Worm (Caenorhabditis elegans) whole organism, early embryonic: ENCODE measurements around the gene Y66D12A.24.

ENCODE experiments used
- B0310.2 ChIP-seq: sonication (generic microtip); optimal IDR thresholded peaks from 2 replicates; lab custom pipeline; 2016; ENCODE audit warnings: mild to moderate bottlenecking, missing genetic modification characterization, missing compliant biosample characterization
- F13C5.2 ChIP-seq: sonication (generic microtip); optimal IDR thresholded peaks from 2 replicates; lab custom pipeline; 2017; ENCODE audit warnings: mild to moderate bottlenecking, missing genetic modification characterization, inconsistent platforms, missing compliant biosample characterization
- aly-1 ChIP-seq: sonication (generic microtip); optimal IDR thresholded peaks from 2 replicates; lab custom pipeline; 2016; ENCODE audit warnings: missing genetic modification characterization, missing compliant biosample characterization
- ama-1 ChIP-seq: fragments of 150-350 bp; optimal IDR thresholded peaks from 2 replicates; lab custom pipeline; 2014
- ceh-36 ChIP-seq: sonication (generic microtip); optimal IDR thresholded peaks from 2 replicates; lab custom pipeline; 2016; ENCODE audit warnings: missing genetic modification characterization, inconsistent platforms, missing compliant biosample characterization
- ets-7 ChIP-seq: sonication (generic microtip); optimal IDR thresholded peaks from 2 replicates; lab custom pipeline; 2016; ENCODE audit warnings: missing genotype, missing genetic modification characterization, missing compliant biosample characterization
- flt-1 ChIP-seq: fragments of 200-800 bp; sonication (Bioruptor generic); IDR thresholded peaks from 2 replicates; pipeline ENCODE4 v1.3.6; 2022; ENCODE audit warnings: missing genetic modification characterization, missing compliant biosample characterization
- hmbx-1 ChIP-seq: sonication (generic microtip); optimal IDR thresholded peaks from 2 replicates; lab custom pipeline; 2016; ENCODE audit warnings: mild to moderate bottlenecking, missing genetic modification characterization, missing compliant biosample characterization
- hmg-4 ChIP-seq: fragments of 200-800 bp; sonication (Bioruptor generic); optimal IDR thresholded peaks from 2 replicates; lab custom pipeline; 2018; ENCODE audit warnings: mild to moderate bottlenecking, missing genetic modification characterization, missing compliant biosample characterization
- pes-1 ChIP-seq: fragments of 200-800 bp; sonication (Bioruptor generic); IDR thresholded peaks from 2 replicates; pipeline ENCODE4 v1.3.6; 2022; ENCODE audit warnings: missing genetic modification reagents, missing genetic modification characterization, missing compliant biosample characterization
- sea-1 ChIP-seq: fragments of 200-800 bp; sonication (Bioruptor generic); conservative IDR thresholded peaks from 2 replicates; pipeline ENCODE4 v1.3.6; 2022; ENCODE audit warnings: missing genetic modification characterization, missing compliant biosample characterization
- tbx-11 ChIP-seq: fragments of 200-800 bp; sonication (Bioruptor generic); IDR thresholded peaks from 2 replicates; pipeline ENCODE4 v1.3.6; 2022; ENCODE audit warnings: missing genetic modification characterization, missing compliant biosample characterization
- tbx-37 ChIP-seq: fragments of 200-800 bp; sonication (Bioruptor generic); conservative IDR thresholded peaks from 2 replicates; pipeline ENCODE4 v1.3.6; 2022; ENCODE audit warnings: missing genetic modification reagents, missing genetic modification characterization, missing compliant biosample characterization
- tra-4 ChIP-seq: sonication (generic microtip); optimal IDR thresholded peaks from 2 replicates; lab custom pipeline; 2017; ENCODE audit warnings: missing genetic modification characterization, missing compliant biosample characterization

ce11 chrIII:11448330-11448729 lies 48.3 kb upstream of the Y66D12A.24 start:
- no peak for TF ChIP-seq hmbx-1 (tag; lab: Kevin White, UChicago)
- no peak for TF ChIP-seq sea-1 (GFP tag; lab: Robert Waterston, UW)
- no peak for TF ChIP-seq B0310.2 (tag; lab: Kevin White, UChicago)
- TF ChIP-seq aly-1 (tag; lab: Kevin White, UChicago) = no peak
- no peak for TF ChIP-seq flt-1
- TF ChIP-seq ama-1 (lab: Kevin White, UChicago) = no peak
- no peak for TF ChIP-seq tbx-37 (GFP tag; lab: Robert Waterston, UW)
- TF ChIP-seq tra-4 (tag; lab: Kevin White, UChicago) = no peak
- no peak for TF ChIP-seq F13C5.2 (tag; lab: Kevin White, UChicago)
- TF ChIP-seq tbx-11 (GFP tag; lab: Robert Waterston, UW) = no peak
- TF ChIP-seq ceh-36 = no peak
- no peak for TF ChIP-seq pes-1 (GFP tag; lab: Robert Waterston, UW)
- no peak for TF ChIP-seq hmg-4 (GFP tag; lab: Kevin White, UChicago)
- no peak for TF ChIP-seq ets-7 (tag; lab: Kevin White, UChicago)
